Fruit fly (Drosophila melanogaster): Measurements from ENCODE around the gene CG11068.

CG11068 gene

DNA sequence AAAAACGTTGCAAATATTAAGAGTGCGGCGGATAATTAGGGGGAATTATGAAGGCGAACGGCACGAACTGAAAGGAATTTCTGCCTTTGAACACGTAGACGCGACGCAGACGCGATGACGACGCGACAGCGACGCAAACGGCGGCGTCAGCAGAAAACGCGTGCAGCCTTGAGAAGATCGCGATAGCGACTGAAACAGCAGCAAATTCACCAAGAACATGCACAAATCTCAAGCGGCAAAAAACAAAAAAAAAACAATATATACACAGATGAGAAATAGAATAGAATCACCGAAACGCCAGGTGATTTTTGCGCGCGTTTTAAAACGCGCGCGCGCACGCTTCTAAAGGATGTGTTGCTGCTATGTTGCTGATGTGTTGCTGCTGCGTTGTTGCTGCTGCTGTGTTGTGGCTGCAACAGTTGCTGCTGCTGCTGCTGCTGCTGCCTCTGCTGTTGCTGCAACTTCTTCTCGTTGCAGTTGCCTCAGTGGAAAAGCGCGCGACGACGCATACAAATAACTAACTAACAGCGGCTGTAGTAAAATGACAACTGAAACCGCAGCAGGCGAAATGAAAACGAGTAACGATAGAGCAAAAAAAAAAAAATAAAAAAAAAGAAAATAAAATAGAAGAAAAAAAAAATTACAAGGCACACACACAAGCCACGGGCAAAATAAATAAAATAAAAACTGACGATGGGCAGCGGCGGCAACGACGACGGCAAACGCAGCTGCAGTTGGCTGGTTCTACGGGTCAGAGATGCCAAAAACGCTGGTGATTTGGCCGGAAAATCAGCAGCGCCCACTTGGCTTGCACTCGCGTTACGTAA lies 22.0 kb upstream of the CG11068 start:
- TF ChIP-seq tj (GFP tag; optimal IDR thresholded peaks at IDR 0.05) (peak; percentile 30), CG12768 (GFP tag; optimal IDR thresholded peaks at IDR 0.05) (no peak), kay (GFP tag; ENCODE audit: borderline replicate concordance) (peak; percentile 75), toe (GFP tag; optimal IDR thresholded peaks at IDR 0.05) (peak; percentile 40), Clk (GFP tag; optimal IDR thresholded peaks at IDR 0.05) (no peak), ovo (GFP tag; optimal IDR thresholded peaks at IDR 0.05) (no peak)

DNA sequence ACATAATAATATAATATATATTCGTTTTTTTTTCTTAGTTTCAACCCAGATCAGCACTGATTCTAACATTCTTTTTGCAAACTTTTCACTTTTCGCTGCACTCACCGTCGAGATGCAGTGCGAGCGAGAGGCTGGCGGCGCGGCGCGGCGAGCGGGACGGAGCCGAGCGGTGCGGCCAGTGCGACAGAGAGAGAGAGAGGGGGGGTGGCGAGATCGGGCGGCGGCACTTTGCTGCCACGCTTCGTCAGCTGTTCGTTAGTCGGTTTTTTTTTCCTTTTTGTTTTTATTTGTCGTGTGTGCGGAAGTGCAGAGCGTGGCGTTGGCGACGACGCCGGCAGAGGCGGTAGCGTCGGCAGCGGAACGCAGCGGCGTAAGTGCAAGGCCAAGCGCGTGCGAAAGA lies 21.2 kb upstream of the CG11068 start:
- peak; percentile 51 for TF ChIP-seq ovo (GFP tag; optimal IDR thresholded peaks at IDR 0.05)
- TF ChIP-seq CG33017 (tag; optimal IDR thresholded peaks at IDR 0.05) = no peak
- peak; percentile 62 for TF ChIP-seq cic (GFP tag; optimal IDR thresholded peaks at IDR 0.05)
- TF ChIP-seq CG11617 (GFP tag; optimal IDR thresholded peaks at IDR 0.05) = no peak
- peak; percentile 27 for TF ChIP-seq pad (GFP tag; optimal IDR thresholded peaks at IDR 0.05)
- TF ChIP-seq CG12768 (GFP tag; optimal IDR thresholded peaks at IDR 0.05) = peak; percentile 29
- TF ChIP-seq Hr96 (GFP tag; optimal IDR thresholded peaks at IDR 0.05) = peak; percentile 77
- peak; percentile 86 for TF ChIP-seq tj (GFP tag; optimal IDR thresholded peaks at IDR 0.05)

DNA sequence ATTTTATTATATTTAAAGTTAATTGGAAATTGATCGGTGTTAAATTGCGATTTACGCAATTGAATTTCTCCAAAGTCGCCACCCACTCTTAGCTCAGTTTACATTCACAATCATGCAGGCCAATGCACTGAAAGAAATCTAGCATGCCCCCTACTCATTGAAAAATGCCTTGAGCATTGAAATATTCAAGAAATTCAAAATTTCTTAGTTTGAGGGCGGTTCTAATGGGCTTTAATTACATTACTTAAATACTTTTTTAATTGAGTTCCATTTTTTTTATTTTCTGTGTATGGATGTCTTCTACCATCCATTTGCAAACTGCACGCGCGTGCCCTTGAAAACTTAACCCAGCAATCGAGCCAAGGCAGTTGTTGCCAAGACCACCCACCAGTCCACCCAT lies 20.7 kb upstream of the CG11068 start:
- TF ChIP-seq CG1620 (GFP tag; optimal IDR thresholded peaks at IDR 0.05) (no peak), bab1 (GFP tag; optimal IDR thresholded peaks at IDR 0.05) (peak; percentile 12), CG12768 (GFP tag; optimal IDR thresholded peaks at IDR 0.05) (no peak), CG33017 (tag; optimal IDR thresholded peaks at IDR 0.05) (peak; percentile 16), CG7045 (GFP tag; optimal IDR thresholded peaks at IDR 0.05) (peak; percentile 1), CG14711 (tag; optimal IDR thresholded peaks at IDR 0.05) (peak; percentile 72), Crg-1 (GFP tag; optimal IDR thresholded peaks at IDR 0.05) (peak; percentile 29), Clk (GFP tag; optimal IDR thresholded peaks at IDR 0.05) (no peak), CG5204 (GFP tag; optimal IDR thresholded peaks at IDR 0.05) (peak; percentile 11), cic (GFP tag; optimal IDR thresholded peaks at IDR 0.05) (no peak), toe (GFP tag; optimal IDR thresholded peaks at IDR 0.05) (peak; percentile 25), CG7101 (tag; optimal IDR thresholded peaks at IDR 0.05) (peak; percentile 62), Hr96 (GFP tag; optimal IDR thresholded peaks at IDR 0.05) (no peak), CG11617 (GFP tag; optimal IDR thresholded peaks at IDR 0.05) (no peak), ovo (GFP tag; optimal IDR thresholded peaks at IDR 0.05) (no peak), pad (GFP tag; optimal IDR thresholded peaks at IDR 0.05) (no peak), cnc (optimal IDR thresholded peaks at IDR 0.05) (no peak), tj (GFP tag; optimal IDR thresholded peaks at IDR 0.05) (no peak), kay (GFP tag; ENCODE audit: borderline replicate concordance) (no peak), Mnt (GFP tag; optimal IDR thresholded peaks at IDR 0.05) (no peak)

DNA sequence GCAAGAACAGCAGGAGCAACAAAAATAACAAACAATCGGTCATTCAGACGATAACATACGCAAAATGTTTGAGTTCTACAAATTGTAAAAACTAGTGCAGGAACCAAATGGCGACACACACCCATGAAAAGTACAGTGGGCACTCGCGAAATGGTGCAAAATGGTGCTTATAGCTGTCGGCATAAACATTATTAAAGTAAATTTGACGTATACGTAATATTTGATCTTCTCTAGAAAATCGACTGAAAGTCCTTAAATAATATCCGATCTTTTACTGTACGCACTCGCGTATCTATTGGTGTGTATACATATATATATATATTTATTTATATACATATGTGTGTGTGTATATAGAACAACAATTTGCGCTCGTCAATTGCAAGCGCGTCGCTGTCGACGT lies 19.5 kb upstream of the CG11068 start:
- TF ChIP-seq CG7045 (GFP tag; optimal IDR thresholded peaks at IDR 0.05) = no peak
- no peak for TF ChIP-seq CG11617 (GFP tag; optimal IDR thresholded peaks at IDR 0.05)
- peak; percentile 62 for TF ChIP-seq CG7101 (tag; optimal IDR thresholded peaks at IDR 0.05)
- TF ChIP-seq Hr96 (GFP tag; optimal IDR thresholded peaks at IDR 0.05) = peak; percentile 54
- TF ChIP-seq CG5204 (GFP tag; optimal IDR thresholded peaks at IDR 0.05) = peak; percentile 26
- TF ChIP-seq bab1 (GFP tag; optimal IDR thresholded peaks at IDR 0.05) = no peak
- TF ChIP-seq CG33017 (tag; optimal IDR thresholded peaks at IDR 0.05) = no peak
- TF ChIP-seq cnc (optimal IDR thresholded peaks at IDR 0.05) = no peak
- TF ChIP-seq Clk (GFP tag; optimal IDR thresholded peaks at IDR 0.05) = no peak
- TF ChIP-seq cic (GFP tag; optimal IDR thresholded peaks at IDR 0.05) = no peak
- no peak for TF ChIP-seq Mnt (GFP tag; optimal IDR thresholded peaks at IDR 0.05)
- TF ChIP-seq ovo (GFP tag; optimal IDR thresholded peaks at IDR 0.05) = no peak
- TF ChIP-seq pad (GFP tag; optimal IDR thresholded peaks at IDR 0.05) = no peak
- no peak for TF ChIP-seq tj (GFP tag; optimal IDR thresholded peaks at IDR 0.05)
- no peak for TF ChIP-seq toe (GFP tag; optimal IDR thresholded peaks at IDR 0.05)
- no peak for TF ChIP-seq kay (GFP tag; ENCODE audit: borderline replicate concordance)
- TF ChIP-seq CG14711 (tag; optimal IDR thresholded peaks at IDR 0.05) = peak; percentile 59
- no peak for TF ChIP-seq CG12768 (GFP tag; optimal IDR thresholded peaks at IDR 0.05)
- no peak for TF ChIP-seq CG1620 (GFP tag; optimal IDR thresholded peaks at IDR 0.05)
- TF ChIP-seq Crg-1 (GFP tag; optimal IDR thresholded peaks at IDR 0.05) = no peak

DNA sequence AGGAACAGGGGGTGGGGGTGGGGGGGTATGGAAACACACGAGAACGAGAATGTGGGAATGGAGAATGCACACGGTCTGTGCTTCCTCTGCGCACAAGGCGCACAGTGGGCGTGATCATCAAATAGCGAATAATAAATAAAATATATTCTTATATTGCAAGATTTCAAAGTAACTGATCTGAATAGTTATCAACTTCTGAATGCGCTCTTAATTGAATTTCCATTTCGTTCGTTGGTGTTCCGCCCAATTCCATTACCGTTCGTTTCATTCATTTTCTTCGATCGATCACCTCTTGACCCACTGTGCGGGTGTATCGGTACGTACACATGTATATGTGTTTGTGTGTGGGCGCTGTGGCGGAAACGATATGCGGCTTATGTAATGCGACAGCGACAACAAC lies 18.8 kb upstream of the CG11068 start:
- TF ChIP-seq cic (GFP tag; optimal IDR thresholded peaks at IDR 0.05) = no peak
- TF ChIP-seq tj (GFP tag; optimal IDR thresholded peaks at IDR 0.05) = peak; percentile 42
- TF ChIP-seq Crg-1 (GFP tag; optimal IDR thresholded peaks at IDR 0.05) = no peak
- no peak for TF ChIP-seq pad (GFP tag; optimal IDR thresholded peaks at IDR 0.05)
- TF ChIP-seq ovo (GFP tag; optimal IDR thresholded peaks at IDR 0.05) = peak; percentile 35
- no peak for TF ChIP-seq CG5204 (GFP tag; optimal IDR thresholded peaks at IDR 0.05)
- peak; percentile 33 for TF ChIP-seq kay (GFP tag; ENCODE audit: borderline replicate concordance)
- peak; percentile 73 for TF ChIP-seq CG11617 (GFP tag; optimal IDR thresholded peaks at IDR 0.05)
- TF ChIP-seq CG14711 (tag; optimal IDR thresholded peaks at IDR 0.05) = no peak
- TF ChIP-seq Hr96 (GFP tag; optimal IDR thresholded peaks at IDR 0.05) = peak; percentile 72
- TF ChIP-seq Clk (GFP tag; optimal IDR thresholded peaks at IDR 0.05) = peak; percentile 14
- TF ChIP-seq cnc (optimal IDR thresholded peaks at IDR 0.05) = no peak
- TF ChIP-seq CG7045 (GFP tag; optimal IDR thresholded peaks at IDR 0.05) = peak; percentile 32
- peak; percentile 16 for TF ChIP-seq toe (GFP tag; optimal IDR thresholded peaks at IDR 0.05)
- TF ChIP-seq CG1620 (GFP tag; optimal IDR thresholded peaks at IDR 0.05) = no peak
- TF ChIP-seq CG7101 (tag; optimal IDR thresholded peaks at IDR 0.05) = peak; percentile 29
- no peak for TF ChIP-seq Mnt (GFP tag; optimal IDR thresholded peaks at IDR 0.05)
- no peak for TF ChIP-seq CG33017 (tag; optimal IDR thresholded peaks at IDR 0.05)

All from whole organism, adult.